Worm (Caenorhabditis elegans) whole organism, young adult: ENCODE data around the gene Y22D7AL.10.

Experiments used
- F23B12.7 ChIP-seq: sonication (generic microtip); optimal IDR thresholded peaks from 2 replicates; lab custom pipeline; 2017; ENCODE audit warnings: missing genetic modification characterization, mild to moderate bottlenecking, missing compliant biosample characterization, antibody characterized with exemption, moderate library complexity; ENCODE audit not compliant: insufficient read depth
- F57C9.4 ChIP-seq: sonication (generic microtip); optimal IDR thresholded peaks from 2 replicates; lab custom pipeline; 2017; ENCODE audit warnings: mild to moderate bottlenecking, missing genetic modification characterization, missing compliant biosample characterization

DNA sequence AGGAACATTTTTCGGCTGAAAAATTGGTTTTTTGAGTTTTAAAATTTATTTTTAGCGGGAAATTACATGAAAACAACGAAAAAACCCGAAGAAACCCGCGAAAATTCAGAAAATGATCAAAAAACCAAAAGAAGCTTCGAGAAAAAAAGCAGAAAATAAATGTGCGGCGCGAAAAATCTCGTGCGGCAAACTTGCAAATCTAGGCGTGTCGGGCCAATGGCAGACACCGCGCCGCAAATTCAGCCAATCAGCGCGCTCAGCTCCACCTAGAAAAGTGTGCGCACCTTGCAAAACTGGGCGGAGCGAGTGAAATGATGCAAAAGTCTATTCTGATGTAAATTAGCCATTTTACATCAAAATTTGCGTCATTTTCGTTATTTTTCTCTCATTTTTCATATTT is at the start of gene Y22D7AL.10:
- TF ChIP-seq F57C9.4 (tag; lab: Kevin White, UChicago) (peak; percentile 93), F23B12.7 (tag; lab: Kevin White, UChicago) (peak; percentile 91)
